Fruit fly (Drosophila melanogaster): Measurements from ENCODE around the gene Blos4.

Gene Blos4

dm6 chr3L:10876036-10876435 is 2.8 kb upstream of the Blos4 start:
- TF ChIP-seq Mnt (GFP tag; optimal IDR thresholded peaks at IDR 0.05) (no peak), kay (GFP tag; ENCODE audit: borderline replicate concordance) (peak; percentile 31)

DNA sequence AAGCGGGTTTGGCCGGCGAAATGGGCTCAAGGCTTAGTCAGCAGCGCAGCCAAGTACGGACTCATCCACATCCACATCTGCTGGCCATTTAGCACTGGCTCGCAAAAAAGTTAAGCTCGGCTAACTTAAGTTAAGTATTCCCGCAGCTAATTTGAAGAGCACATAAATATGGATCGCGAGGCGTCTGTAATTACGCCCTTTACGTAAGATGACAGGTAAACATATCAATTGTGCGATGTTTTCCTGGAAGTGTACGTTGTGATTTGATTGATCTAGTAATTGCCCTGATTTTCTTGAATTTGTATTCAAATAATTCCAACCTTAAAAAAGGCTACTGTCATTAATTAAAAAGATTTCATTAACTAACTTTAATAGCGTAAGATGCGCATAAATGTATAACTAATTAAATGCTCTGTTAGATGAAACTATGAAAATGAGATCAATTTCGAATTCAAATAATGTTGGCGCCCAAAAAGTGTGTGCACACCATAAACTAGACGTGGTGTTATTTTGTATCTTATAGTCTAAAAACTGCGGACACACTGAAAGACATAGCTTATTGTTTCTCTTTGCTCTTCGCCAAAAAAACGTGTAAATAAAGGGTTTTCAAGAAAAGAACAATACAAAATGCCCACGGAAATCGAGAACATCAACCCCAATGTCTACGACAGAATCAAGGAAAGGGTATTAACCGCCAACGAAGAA is 3.6 kb downstream of the Blos4 start, which contains the start of the genes CG6409 and galla-2:
Gene CG6409, minus strand, starts transcription at position 51 of the 705 bp plus-strand sequence.
Gene galla-2, plus strand, starts transcription at position 555 of the 705 bp plus-strand sequence.
- TF ChIP-seq CG7045 (GFP tag; optimal IDR thresholded peaks at IDR 0.05), result no peak
- TF ChIP-seq kay (GFP tag; ENCODE audit: borderline replicate concordance), result peak; percentile 17

dm6 chr3L:10885711-10886272 is 6.9 kb downstream of the Blos4 start:
- no peak for TF ChIP-seq ovo (GFP tag; optimal IDR thresholded peaks at IDR 0.05)
- TF ChIP-seq bab1 (GFP tag; optimal IDR thresholded peaks at IDR 0.05), result peak; percentile 21

dm6 chr3L:10886371-10886770 is 7.5 kb downstream of the Blos4 start, which contains the start of gene OXA1L:
Gene OXA1L, minus strand, starts transcription at chr3L:10886471.
- TF ChIP-seq CG1620 (GFP tag; optimal IDR thresholded peaks at IDR 0.05), result no peak
- no peak for TF ChIP-seq CG14711 (tag; optimal IDR thresholded peaks at IDR 0.05)
- TF ChIP-seq Hr96 (GFP tag; optimal IDR thresholded peaks at IDR 0.05), result no peak
- TF ChIP-seq cic (GFP tag; optimal IDR thresholded peaks at IDR 0.05), result no peak
- TF ChIP-seq ovo (GFP tag; optimal IDR thresholded peaks at IDR 0.05), result no peak

- TF ChIP-seq Hr96 (GFP tag; optimal IDR thresholded peaks at IDR 0.05), result no peak
- no peak for TF ChIP-seq ovo (GFP tag; optimal IDR thresholded peaks at IDR 0.05)
- TF ChIP-seq toe (GFP tag; optimal IDR thresholded peaks at IDR 0.05), result no peak
- no peak for TF ChIP-seq CG14711 (tag; optimal IDR thresholded peaks at IDR 0.05)
- no peak for TF ChIP-seq tj (GFP tag; optimal IDR thresholded peaks at IDR 0.05)
- no peak for TF ChIP-seq pad (GFP tag; optimal IDR thresholded peaks at IDR 0.05)
- TF ChIP-seq Clk (GFP tag; optimal IDR thresholded peaks at IDR 0.05), result no peak
- TF ChIP-seq Mnt (GFP tag; optimal IDR thresholded peaks at IDR 0.05), result no peak
- TF ChIP-seq bab1 (GFP tag; optimal IDR thresholded peaks at IDR 0.05), result no peak
- no peak for TF ChIP-seq CG33017 (tag; optimal IDR thresholded peaks at IDR 0.05)
Observed at dm6 chr3L:10889000-10889691, 10.3 kb downstream of the Blos4 start.

DNA sequence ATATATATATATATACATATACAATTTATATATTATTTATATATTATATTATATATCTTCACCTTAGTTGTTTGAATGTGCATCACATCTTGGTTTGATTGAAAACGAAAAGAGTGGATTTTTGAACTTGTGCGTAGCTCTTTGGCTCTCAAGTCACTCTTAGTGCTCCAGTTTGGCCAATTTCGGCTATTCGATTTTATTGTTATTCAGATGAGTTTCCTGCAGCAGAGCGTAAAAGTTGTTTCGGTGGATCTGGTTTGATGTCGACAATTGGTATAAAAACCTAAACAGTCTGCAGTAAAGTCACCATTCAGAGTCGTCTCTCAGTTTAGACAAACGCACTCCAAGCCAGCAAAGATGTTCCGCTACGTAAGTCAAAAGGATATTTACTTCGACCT is 10.8 kb downstream of the Blos4 start, which contains the start of gene Cpr67Fa1:
Gene Cpr67Fa1, plus strand, starts transcription at position 299 of the 398 bp plus-strand sequence.
- no peak for TF ChIP-seq tj (GFP tag; optimal IDR thresholded peaks at IDR 0.05)
- no peak for TF ChIP-seq Mnt (GFP tag; optimal IDR thresholded peaks at IDR 0.05)
- TF ChIP-seq ovo (GFP tag; optimal IDR thresholded peaks at IDR 0.05), result no peak
- no peak for TF ChIP-seq bab1 (GFP tag; optimal IDR thresholded peaks at IDR 0.05)
- no peak for TF ChIP-seq CG5204 (GFP tag; optimal IDR thresholded peaks at IDR 0.05)
- no peak for TF ChIP-seq Clk (GFP tag; optimal IDR thresholded peaks at IDR 0.05)
- no peak for TF ChIP-seq pad (GFP tag; optimal IDR thresholded peaks at IDR 0.05)
- TF ChIP-seq CG7045 (GFP tag; optimal IDR thresholded peaks at IDR 0.05), result no peak
- TF ChIP-seq toe (GFP tag; optimal IDR thresholded peaks at IDR 0.05), result no peak
- TF ChIP-seq CG14711 (tag; optimal IDR thresholded peaks at IDR 0.05), result no peak
- TF ChIP-seq CG11617 (GFP tag; optimal IDR thresholded peaks at IDR 0.05), result no peak
- TF ChIP-seq CG33017 (tag; optimal IDR thresholded peaks at IDR 0.05), result no peak
- no peak for TF ChIP-seq CG12768 (GFP tag; optimal IDR thresholded peaks at IDR 0.05)
- TF ChIP-seq cic (GFP tag; optimal IDR thresholded peaks at IDR 0.05), result no peak
- TF ChIP-seq cnc (optimal IDR thresholded peaks at IDR 0.05), result no peak
- no peak for TF ChIP-seq Crg-1 (GFP tag; optimal IDR thresholded peaks at IDR 0.05)

DNA sequence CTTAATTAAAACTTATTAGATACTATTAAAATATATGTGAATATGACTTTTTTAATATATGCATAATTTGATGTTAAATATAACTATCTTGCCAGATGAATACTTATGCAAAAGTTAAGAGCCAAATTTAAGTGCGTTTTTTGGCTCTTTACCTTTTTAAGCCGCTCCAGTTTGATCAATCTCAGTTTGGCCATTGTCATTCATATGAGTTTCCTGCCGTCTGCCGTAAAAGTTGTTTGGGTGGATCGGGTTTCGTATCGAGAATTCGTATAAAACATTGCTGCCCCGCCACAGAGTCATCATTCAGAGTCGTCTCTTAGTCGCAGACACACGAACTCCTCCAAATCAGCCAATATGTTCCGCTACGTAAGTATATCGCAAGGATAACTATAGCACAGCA is 12.5 kb downstream of the Blos4 start, which contains the start of gene Cpr67Fa2:
Gene Cpr67Fa2, plus strand, starts transcription at position 301 of the 400 bp plus-strand sequence.
- TF ChIP-seq CG1620 (GFP tag; optimal IDR thresholded peaks at IDR 0.05) (no peak), cnc (optimal IDR thresholded peaks at IDR 0.05) (no peak), Crg-1 (GFP tag; optimal IDR thresholded peaks at IDR 0.05) (no peak), CG14711 (tag; optimal IDR thresholded peaks at IDR 0.05) (no peak), toe (GFP tag; optimal IDR thresholded peaks at IDR 0.05) (no peak), CG33017 (tag; optimal IDR thresholded peaks at IDR 0.05) (no peak), ovo (GFP tag; optimal IDR thresholded peaks at IDR 0.05) (no peak), CG11617 (GFP tag; optimal IDR thresholded peaks at IDR 0.05) (no peak), CG5204 (GFP tag; optimal IDR thresholded peaks at IDR 0.05) (no peak), CG7045 (GFP tag; optimal IDR thresholded peaks at IDR 0.05) (no peak), Hr96 (GFP tag; optimal IDR thresholded peaks at IDR 0.05) (no peak), pad (GFP tag; optimal IDR thresholded peaks at IDR 0.05) (no peak), tj (GFP tag; optimal IDR thresholded peaks at IDR 0.05) (no peak), kay (GFP tag; ENCODE audit: borderline replicate concordance) (no peak), bab1 (GFP tag; optimal IDR thresholded peaks at IDR 0.05) (no peak), CG12768 (GFP tag; optimal IDR thresholded peaks at IDR 0.05) (no peak), CG7101 (tag; optimal IDR thresholded peaks at IDR 0.05) (no peak)

All from whole organism, adult.